Fruit fly (Drosophila melanogaster) whole organism, adult: Measurements from ENCODE around the gene p38c.

Source experiments
- CG1620 ChIP-seq: fragments of 200-800 bp; sonication (Bioruptor generic); optimal IDR thresholded peaks from 2 replicates; lab custom pipeline; 2016; ENCODE audit warnings: missing biosample characterization, missing genetic modification characterization
- CG7045 ChIP-seq: fragments of 200-800 bp; sonication (Bioruptor generic); optimal IDR thresholded peaks from 2 replicates; lab custom pipeline; 2017; ENCODE audit warnings: missing biosample characterization, mild to moderate bottlenecking, missing genetic modification characterization
- Crg-1 ChIP-seq: fragments of 200-800 bp; sonication (Bioruptor generic); optimal IDR thresholded peaks from 2 replicates; lab custom pipeline; 2016; ENCODE audit warnings: missing biosample characterization, missing genetic modification characterization
- Hr96 ChIP-seq: fragments of 200-800 bp; sonication (Bioruptor generic); optimal IDR thresholded peaks from 2 replicates; lab custom pipeline; 2016; ENCODE audit warnings: missing biosample characterization, missing genetic modification characterization
- bab1 ChIP-seq: fragments of 200-800 bp; sonication (Bioruptor generic); optimal IDR thresholded peaks from 3 replicates; lab custom pipeline; 2019; ENCODE audit warnings: missing biosample characterization, mild to moderate bottlenecking, missing genetic modification characterization, moderate library complexity
- cic ChIP-seq: fragments of 200-800 bp; sonication (Bioruptor generic); optimal IDR thresholded peaks from 2 replicates; lab custom pipeline; 2017; ENCODE audit warnings: missing biosample characterization, mild to moderate bottlenecking, missing genetic modification characterization, moderate library complexity
- cnc ChIP-seq, 2 experiments: fragments of >200 bp; optimal IDR thresholded peaks; 2 replicates each; lab custom pipeline; 2017
- kay ChIP-seq: fragments of 200-800 bp; sonication (Bioruptor generic); peaks from one replicate; lab custom pipeline; 2016; ENCODE audit warnings: missing biosample characterization, missing genetic modification characterization, borderline replicate concordance
- ovo ChIP-seq: fragments of 200-800 bp; sonication (Bioruptor generic); optimal IDR thresholded peaks from 2 replicates; lab custom pipeline; 2016; ENCODE audit warnings: missing biosample characterization, missing genetic modification characterization
- pad ChIP-seq: fragments of 200-800 bp; sonication (Bioruptor generic); optimal IDR thresholded peaks from 3 replicates; lab custom pipeline; 2017; ENCODE audit warnings: missing biosample characterization, missing genetic modification characterization, mild to moderate bottlenecking, moderate library complexity, missing genetic modification reagents
- tj ChIP-seq: fragments of 200-800 bp; sonication (Bioruptor generic); optimal IDR thresholded peaks from 3 replicates; lab custom pipeline; 2017; ENCODE audit warnings: missing biosample characterization, mild to moderate bottlenecking, missing genetic modification characterization, moderate library complexity

DNA sequence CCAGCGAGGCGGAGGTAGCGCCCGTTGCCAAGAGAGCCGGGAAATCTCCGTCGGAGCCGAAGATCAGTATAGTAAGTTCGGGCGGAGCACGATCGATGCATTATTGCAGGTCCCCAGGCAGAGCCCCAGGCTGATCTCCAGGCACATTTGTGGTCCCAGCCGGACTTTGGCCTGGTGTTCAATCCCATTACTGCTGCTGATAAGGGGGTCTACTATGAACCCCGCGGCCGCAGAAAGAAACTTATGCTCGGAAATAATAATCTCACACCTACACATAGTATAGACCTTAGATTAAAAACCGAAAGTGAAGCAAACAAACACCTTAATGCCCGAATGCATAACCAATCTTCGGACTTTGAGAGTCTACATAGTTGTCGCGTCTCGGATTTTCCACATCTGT, 33.0 kb downstream of the p38c start:
- TF ChIP-seq Hr96 (GFP tag; lab: Kevin White, UChicago) (no peak), tj (no peak), CG1620 (GFP tag; lab: Kevin White, UChicago) (no peak), cnc (optimal IDR thresholded peaks at IDR 0.05; lab: Kevin White, UChicago) (no peak), CG7045 (GFP tag; lab: Kevin White, UChicago) (no peak), ovo (no peak), bab1 (GFP tag; lab: Kevin White, UChicago) (no peak), kay (GFP tag; lab: Kevin White, UChicago) (no peak), cic (GFP tag; lab: Kevin White, UChicago) (no peak), pad (GFP tag; lab: Kevin White, UChicago) (no peak), Crg-1 (GFP tag; lab: Kevin White, UChicago) (no peak)
